Worm (Caenorhabditis elegans): ENCODE data around the gene toca-1.

The toca-1 gene

DNA sequence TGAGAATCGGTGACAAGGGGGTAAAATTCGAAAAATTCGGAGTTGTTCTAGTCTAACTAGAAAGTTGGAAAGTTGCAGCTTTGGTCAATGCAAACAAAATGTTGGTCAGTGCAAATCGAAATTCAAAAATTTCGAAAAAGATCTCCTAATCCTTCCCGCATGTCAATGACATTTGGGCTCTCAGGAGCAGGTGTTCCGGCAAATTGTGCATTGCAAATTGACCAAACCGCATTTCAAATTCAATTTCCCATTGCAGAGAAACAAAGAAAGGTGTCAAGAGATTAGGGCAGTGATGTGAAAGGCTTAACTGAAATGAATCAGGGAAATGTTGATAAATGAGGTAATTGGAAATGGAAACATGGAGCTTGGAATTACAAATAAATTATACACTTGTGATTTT is 2.0 kb upstream of the toca-1 start:
- no peak for TF ChIP-seq tbx-37 (GFP tag; conservative IDR thresholded peaks at IDR 0.05)
- TF ChIP-seq pes-1 (GFP tag; IDR thresholded peaks at IDR 0.05), result no peak
- TF ChIP-seq tbx-11 (GFP tag; IDR thresholded peaks at IDR 0.05), result no peak
- TF ChIP-seq F13C5.2 (tag; optimal IDR thresholded peaks at IDR 0.05), result no peak
- no peak for TF ChIP-seq sea-1 (GFP tag; conservative IDR thresholded peaks at IDR 0.05)
- TF ChIP-seq ceh-36 (tag; optimal IDR thresholded peaks at IDR 0.05), result no peak

DNA sequence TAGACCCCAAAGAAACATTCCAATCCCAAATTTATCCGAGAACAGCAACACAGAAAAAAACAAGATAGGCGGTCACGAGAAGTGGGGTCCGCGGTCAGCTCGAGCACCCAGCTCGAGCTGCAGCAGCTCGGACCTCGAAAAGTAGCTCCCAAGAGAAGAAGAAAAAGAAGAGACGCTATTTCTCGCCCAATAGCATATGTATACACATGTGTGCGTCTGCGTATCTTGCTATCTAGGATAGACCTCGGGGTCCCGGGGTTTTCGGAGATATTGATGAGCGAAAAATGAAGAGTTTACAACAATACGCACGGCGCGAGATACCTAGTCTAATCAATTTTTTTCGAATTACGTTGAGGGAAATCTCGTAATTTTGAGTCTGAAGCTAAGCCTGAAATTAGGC is 781 bp upstream of the toca-1 start:
- TF ChIP-seq tbx-11 (GFP tag; IDR thresholded peaks at IDR 0.05) (no peak), F13C5.2 (tag; optimal IDR thresholded peaks at IDR 0.05) (no peak), ceh-13 (GFP tag; optimal IDR thresholded peaks at IDR 0.05) (no peak)

DNA sequence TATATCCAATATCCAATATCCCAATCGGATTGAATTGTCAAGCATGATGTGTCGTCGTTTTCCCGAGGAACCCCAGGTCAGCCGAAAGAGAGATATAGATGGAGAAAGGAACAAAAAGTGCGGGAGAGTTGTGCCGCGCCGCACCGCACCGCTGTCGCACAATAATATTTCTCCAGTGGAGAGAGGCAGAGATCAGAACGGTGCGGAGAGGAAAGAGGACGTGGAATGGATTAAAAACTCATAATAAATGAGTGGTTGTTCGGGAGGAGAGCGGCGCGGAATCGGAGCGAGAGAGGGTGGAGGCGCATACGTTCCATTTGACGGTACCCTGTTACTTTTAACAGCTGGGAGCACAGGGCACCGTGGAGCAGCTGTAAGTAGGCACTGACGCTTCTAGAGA is 3.8 kb downstream of the toca-1 start:
- no peak for TF ChIP-seq aly-1 (tag; optimal IDR thresholded peaks at IDR 0.05)
- TF ChIP-seq hmbx-1 (tag; optimal IDR thresholded peaks at IDR 0.05), result no peak
- TF ChIP-seq ets-7 (tag; optimal IDR thresholded peaks at IDR 0.05), result no peak
- no peak for TF ChIP-seq flt-1 (GFP tag; IDR thresholded peaks at IDR 0.05)
- TF ChIP-seq pes-1 (GFP tag; IDR thresholded peaks at IDR 0.05), result no peak
- no peak for TF ChIP-seq ceh-36 (tag; optimal IDR thresholded peaks at IDR 0.05)
- TF ChIP-seq sea-1 (GFP tag; conservative IDR thresholded peaks at IDR 0.05), result no peak
- TF ChIP-seq hmg-4 (GFP tag; optimal IDR thresholded peaks at IDR 0.05), result no peak
- no peak for TF ChIP-seq B0310.2 (tag; optimal IDR thresholded peaks at IDR 0.05)
- no peak for TF ChIP-seq tra-4 (tag; optimal IDR thresholded peaks at IDR 0.05)
- TF ChIP-seq F13C5.2 (tag; optimal IDR thresholded peaks at IDR 0.05), result no peak
- TF ChIP-seq tbx-11 (GFP tag; IDR thresholded peaks at IDR 0.05), result no peak
- TF ChIP-seq ceh-13 (GFP tag; optimal IDR thresholded peaks at IDR 0.05), result no peak
- no peak for TF ChIP-seq scrt-1 (GFP tag; IDR thresholded peaks at IDR 0.05)
- TF ChIP-seq tbx-37 (GFP tag; conservative IDR thresholded peaks at IDR 0.05), result no peak
- TF ChIP-seq hnd-1 (tag; optimal IDR thresholded peaks at IDR 0.05), result no peak
- no peak for TF ChIP-seq ama-1 (optimal IDR thresholded peaks at IDR 0.05)

DNA sequence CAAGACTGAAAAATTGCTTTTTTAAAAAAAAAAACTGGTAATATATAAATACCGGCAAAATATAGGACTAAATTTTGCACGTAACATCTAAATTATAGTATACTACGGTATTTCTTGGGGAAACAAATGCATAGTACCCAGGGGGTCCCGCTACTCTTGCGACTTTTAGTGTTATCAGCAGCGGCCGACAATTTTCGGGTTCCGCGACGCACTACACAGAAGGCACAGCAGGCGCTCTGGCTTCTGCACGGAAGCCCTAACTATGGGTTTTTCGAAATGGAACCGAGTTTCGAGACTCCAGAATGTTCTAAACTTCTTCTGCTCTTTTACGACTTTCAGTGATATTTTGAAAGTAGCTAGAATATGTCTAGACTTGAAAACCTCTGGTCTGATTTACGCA is 4.7 kb downstream of the toca-1 start:
- TF ChIP-seq scrt-1 (GFP tag; IDR thresholded peaks at IDR 0.05) (no peak), ama-1 (optimal IDR thresholded peaks at IDR 0.05) (no peak), hmg-4 (GFP tag; optimal IDR thresholded peaks at IDR 0.05) (no peak)

DNA sequence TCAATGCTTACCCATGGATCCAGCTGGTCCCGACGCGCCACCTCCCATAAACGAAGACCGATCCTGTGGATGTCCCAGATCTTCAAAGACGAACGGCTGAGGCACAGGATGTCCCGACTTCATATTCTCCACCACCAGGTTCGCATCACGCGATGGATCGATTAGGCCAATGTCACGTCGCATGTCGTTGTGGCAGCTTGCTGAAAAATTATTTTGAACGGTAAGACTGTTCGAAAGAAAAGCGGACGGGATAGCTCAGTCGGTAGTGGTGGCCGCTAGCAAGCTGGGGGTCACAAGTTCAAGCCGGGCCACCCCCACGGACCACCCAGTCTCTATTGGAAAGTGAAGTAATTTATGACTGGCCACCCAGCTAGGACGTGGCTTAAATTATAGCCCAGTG is 8.1 kb downstream of the toca-1 start:
- TF ChIP-seq F13C5.2 (tag; optimal IDR thresholded peaks at IDR 0.05) (no peak), tra-4 (tag; optimal IDR thresholded peaks at IDR 0.05) (no peak), ets-7 (tag; optimal IDR thresholded peaks at IDR 0.05) (no peak), tbx-11 (GFP tag; IDR thresholded peaks at IDR 0.05) (no peak)

DNA sequence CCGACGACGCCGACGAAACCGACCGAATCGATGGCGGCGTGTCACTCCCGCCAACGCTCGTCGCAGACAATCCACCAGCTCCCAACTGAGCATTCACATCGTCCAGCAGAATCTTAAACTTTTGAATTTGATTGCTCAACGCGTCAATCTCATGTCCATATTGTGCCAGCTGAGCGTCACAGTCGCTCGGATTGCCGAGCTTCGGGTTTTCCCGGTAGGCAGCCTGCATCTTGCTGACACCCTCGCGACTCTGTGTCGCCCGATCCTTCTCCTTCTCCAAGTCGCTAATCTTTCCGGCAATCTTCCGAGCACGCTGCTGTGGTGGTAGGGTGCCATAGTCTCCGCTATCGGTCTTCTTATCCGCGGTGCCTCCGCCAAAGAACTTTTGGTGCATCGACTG is 9.0 kb downstream of the toca-1 start:
- no peak for TF ChIP-seq sea-1 (GFP tag; conservative IDR thresholded peaks at IDR 0.05)

DNA sequence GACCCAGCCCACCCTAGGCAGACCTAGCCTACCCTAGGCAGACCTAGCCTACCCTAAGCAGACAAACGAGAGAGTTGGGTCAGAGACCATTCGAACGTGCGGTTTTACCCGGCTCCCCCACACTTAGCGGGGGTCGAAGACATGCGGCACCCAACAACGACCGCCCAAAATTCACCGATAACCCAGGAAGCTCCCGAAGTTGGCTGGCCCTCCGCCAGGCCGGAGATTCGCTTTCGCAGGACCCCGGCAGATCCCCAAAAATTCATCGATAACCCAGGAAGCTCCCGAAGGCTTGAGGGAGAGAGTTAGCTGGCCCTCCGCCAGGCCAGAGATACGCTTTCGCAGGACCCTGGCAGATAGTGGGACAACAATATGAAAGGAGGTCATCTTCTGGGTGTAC is 12.4 kb downstream of the toca-1 start:
- 0 out of 2 replicates have a peak, but pooled peaks have one; percentile 17 for TF ChIP-seq sea-1 (GFP tag; conservative IDR thresholded peaks at IDR 0.05)

DNA sequence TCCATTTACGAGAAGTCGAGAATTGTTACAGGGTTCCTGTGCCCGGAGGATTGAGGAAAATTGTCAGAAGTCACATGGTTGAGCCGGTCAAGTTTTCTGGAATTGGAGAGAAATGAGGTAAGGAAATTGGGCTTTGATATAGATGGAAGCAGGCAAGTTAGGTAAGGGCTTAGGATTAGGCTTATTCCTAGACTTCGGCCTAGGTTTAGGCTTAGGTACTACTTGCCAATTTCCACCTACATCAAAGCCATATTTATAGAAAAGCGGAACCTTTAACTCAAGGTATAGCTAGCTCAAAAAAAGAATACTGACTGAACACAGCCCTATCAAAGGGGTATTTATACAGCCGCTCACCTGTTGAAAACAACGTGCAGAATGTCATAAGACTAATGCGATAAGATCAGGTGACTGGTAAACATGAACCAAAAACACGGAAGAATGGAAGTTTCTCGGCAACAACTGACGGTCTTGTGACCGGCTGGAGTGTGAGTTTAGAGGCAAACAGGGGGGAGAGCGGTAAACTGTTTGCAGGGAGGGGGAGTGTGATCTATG is 16.7 kb downstream of the toca-1 start:
- TF ChIP-seq hmbx-1 (tag; optimal IDR thresholded peaks at IDR 0.05), result no peak
- no peak for TF ChIP-seq hnd-1 (tag; optimal IDR thresholded peaks at IDR 0.05)
- TF ChIP-seq scrt-1 (GFP tag; IDR thresholded peaks at IDR 0.05), result no peak
- TF ChIP-seq tbx-11 (GFP tag; IDR thresholded peaks at IDR 0.05), result no peak
- TF ChIP-seq pes-1 (GFP tag; IDR thresholded peaks at IDR 0.05), result no peak
- no peak for TF ChIP-seq F13C5.2 (tag; optimal IDR thresholded peaks at IDR 0.05)
- no peak for TF ChIP-seq tbx-37 (GFP tag; conservative IDR thresholded peaks at IDR 0.05)
- TF ChIP-seq sea-1 (GFP tag; conservative IDR thresholded peaks at IDR 0.05), result no peak
- no peak for TF ChIP-seq ceh-36 (tag; optimal IDR thresholded peaks at IDR 0.05)
- TF ChIP-seq tra-4 (tag; optimal IDR thresholded peaks at IDR 0.05), result no peak
- no peak for TF ChIP-seq flt-1 (GFP tag; IDR thresholded peaks at IDR 0.05)

DNA sequence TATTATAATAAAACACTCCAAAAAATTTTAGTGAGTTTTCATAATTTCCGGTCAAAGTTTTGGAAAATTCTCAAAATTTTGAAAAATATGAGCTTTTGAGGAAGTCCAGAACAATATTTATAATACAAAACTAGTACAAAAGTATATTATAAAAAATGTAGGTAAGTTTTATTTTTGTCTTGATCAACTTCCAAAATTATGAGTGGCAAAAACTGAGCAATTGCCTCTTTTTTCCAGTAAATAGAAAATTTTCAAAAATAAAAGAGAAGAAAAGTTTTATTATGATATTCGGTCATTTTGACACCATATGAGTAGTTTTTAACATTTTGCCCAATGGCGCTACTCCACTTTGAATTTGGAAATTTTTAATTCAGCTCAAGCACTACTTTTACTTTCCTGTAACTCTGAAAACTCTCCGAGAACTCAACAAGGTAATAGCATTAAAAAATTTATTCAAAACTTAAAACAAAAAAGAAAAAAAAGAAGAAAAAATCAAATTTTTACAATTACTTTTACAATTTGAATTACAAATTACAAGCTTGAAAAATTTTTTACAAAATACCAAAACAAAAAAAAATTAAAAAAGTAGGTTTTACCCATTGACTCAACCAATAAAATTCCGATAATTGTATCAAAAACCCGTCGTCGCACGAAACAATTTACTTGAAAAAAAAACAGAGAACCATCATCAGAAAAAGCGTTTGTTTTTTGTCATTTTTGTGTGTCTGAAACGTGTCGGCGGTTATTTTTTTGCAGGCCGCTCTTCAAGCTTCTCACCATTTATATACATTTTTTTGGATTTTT is 17.4 kb downstream of the toca-1 start:
- no peak for TF ChIP-seq pes-1 (GFP tag; IDR thresholded peaks at IDR 0.05)
- TF ChIP-seq aly-1 (tag; optimal IDR thresholded peaks at IDR 0.05), result no peak
- TF ChIP-seq ceh-13 (GFP tag; optimal IDR thresholded peaks at IDR 0.05), result no peak
- TF ChIP-seq ama-1 (optimal IDR thresholded peaks at IDR 0.05), result no peak
- no peak for TF ChIP-seq tbx-11 (GFP tag; IDR thresholded peaks at IDR 0.05)
- TF ChIP-seq scrt-1 (GFP tag; IDR thresholded peaks at IDR 0.05), result no peak
- no peak for TF ChIP-seq hmbx-1 (tag; optimal IDR thresholded peaks at IDR 0.05)
- TF ChIP-seq hmg-4 (GFP tag; optimal IDR thresholded peaks at IDR 0.05), result no peak

Measured in whole organism, early embryonic.